Worm (Caenorhabditis elegans) whole organism, L1 larva: ENCODE measurements around the gene dyla-1.

Experiments
- fkh-8 ChIP-seq: sonication (generic microtip); optimal IDR thresholded peaks from 2 replicates; lab custom pipeline; 2016; ENCODE audit warnings: mild to moderate bottlenecking, missing genetic modification characterization, missing compliant biosample characterization
- isw-1 ChIP-seq: fragments of 200-800 bp; sonication (Bioruptor generic); IDR thresholded peaks from 2 replicates; pipeline ENCODE4 v1.3.6; 2022; ENCODE audit warnings: missing genetic modification characterization, missing compliant biosample characterization
- lin-13 ChIP-seq: fragments of 150-350 bp; optimal IDR thresholded peaks from 2 replicates; lab custom pipeline; 2014; ENCODE audit warnings: missing biosample characterization, missing genetic modification reagents, missing genetic modification characterization
- lsy-2 ChIP-seq, 2 experiments: fragments of 150-350 bp; optimal IDR thresholded peaks; 2 replicates each; lab custom pipeline; 2014; ENCODE audit warnings: missing biosample characterization in 2 of 2, missing genetic modification characterization in 2 of 2
- nhr-19 ChIP-seq: fragments of 200-800 bp; sonication (Bioruptor generic); conservative IDR thresholded peaks from 2 replicates; pipeline ENCODE4 v1.3.6; 2022; ENCODE audit warnings: missing genetic modification characterization, missing compliant biosample characterization
- nhr-237 ChIP-seq: fragments of 150-350 bp; optimal IDR thresholded peaks from 2 replicates; lab custom pipeline; 2014; ENCODE audit warnings: missing biosample characterization, missing genetic modification characterization
- nhr-28 ChIP-seq: fragments of 150-350 bp; optimal IDR thresholded peaks from 2 replicates; lab custom pipeline; 2014; ENCODE audit warnings: missing biosample characterization, missing genetic modification characterization
- nhr-77 ChIP-seq: fragments of 150-350 bp; optimal IDR thresholded peaks from 2 replicates; lab custom pipeline; 2014; ENCODE audit warnings: missing biosample characterization, missing genetic modification characterization
- skn-1 ChIP-seq: fragments of 150-350 bp; optimal IDR thresholded peaks from 2 replicates; lab custom pipeline; 2014; ENCODE audit warnings: missing biosample characterization, missing genetic modification characterization
- snpc-4 ChIP-seq: fragments of 150-350 bp; optimal IDR thresholded peaks from 2 replicates; lab custom pipeline; 2014; ENCODE audit warnings: missing biosample characterization, missing genetic modification characterization
- unc-30 ChIP-seq: sonication (generic microtip); optimal IDR thresholded peaks from 2 replicates; lab custom pipeline; 2017; ENCODE audit warnings: missing biosample characterization, missing genetic modification characterization
- zag-1 ChIP-seq: fragments of 150-350 bp; optimal IDR thresholded peaks from 2 replicates; lab custom pipeline; 2014; ENCODE audit warnings: missing biosample characterization, missing genetic modification characterization
- ztf-11 ChIP-seq, 2 experiments: sonication (generic microtip); optimal IDR thresholded peaks; 2 replicates each; lab custom pipeline; 2016 to 2017; ENCODE audit warnings: missing genetic modification characterization in 2 of 2, missing biosample characterization in 1 of 2, missing compliant biosample characterization in 1 of 2

ce11 chrX:16871355-16871754 is 30.5 kb downstream of the dyla-1 start:
- TF ChIP-seq nhr-237 (no peak), snpc-4 (tag; lab: Kevin White, UChicago) (no peak), nhr-28 (no peak), nhr-77 (tag; lab: Kevin White, UChicago) (no peak), unc-30 (tag; lab: Kevin White, UChicago) (no peak), zag-1 (no peak), lsy-2 (tag; optimal IDR thresholded peaks at IDR 0.05; lab: Kevin White, UChicago) (no peak), nhr-19 (GFP tag; lab: Robert Waterston, UW) (no peak), isw-1 (GFP tag; lab: Robert Waterston, UW) (no peak), fkh-8 (tag; lab: Kevin White, UChicago) (no peak), ztf-11 (tag; optimal IDR thresholded peaks at IDR 0.05; lab: Kevin White, UChicago) (no peak), lin-13 (GFP tag; lab: Kevin White, UChicago) (no peak), skn-1 (tag; lab: Kevin White, UChicago) (no peak)
